Fruit fly (Drosophila melanogaster): ENCODE data around the gene CG14115.

The CG14115 gene

dm6 chr3L:13036706-13037457 is 24.3 kb downstream of the CG14115 start, which contains the start of gene Srrm1 (continued):
- TF ChIP-seq CG7745 (tag; optimal IDR thresholded peaks at IDR 0.05) (no peak), CG31224 (GFP tag; IDR thresholded peaks at IDR 0.05) (no peak), CG3163 (GFP tag; optimal IDR thresholded peaks at IDR 0.05) (peak; percentile 38), HLH3B (GFP tag; IDR thresholded peaks at IDR 0.05) (no peak), luna (GFP tag; optimal IDR thresholded peaks at IDR 0.05) (no peak), CG10654 (GFP tag; optimal IDR thresholded peaks at IDR 0.05) (peak; percentile 25), CG8281 (tag; optimal IDR thresholded peaks at IDR 0.05) (no peak), al (GFP tag; IDR thresholded peaks at IDR 0.05) (peak; percentile 36; the same call in 1 of the 2 replicates), cg (GFP tag; optimal IDR thresholded peaks at IDR 0.05) (peak; percentile 90), slp2 (GFP tag; optimal IDR thresholded peaks at IDR 0.05) (peak; percentile 6), CG34224 (GFP tag; IDR thresholded peaks at IDR 0.05; ENCODE audit: partially characterized antibody) (peak; percentile 86), CG2678 (tag; optimal IDR thresholded peaks at IDR 0.05) (peak; percentile 17), HmgZ (tag; optimal IDR thresholded peaks at IDR 0.05) (peak; percentile 63), MESR4 (GFP tag; optimal IDR thresholded peaks at IDR 0.05) (peak; percentile 88), CG2129 (GFP tag; IDR thresholded peaks at IDR 0.05; ENCODE audit: partially characterized antibody) (peak; percentile 70), zfh1 (GFP tag; IDR thresholded peaks at IDR 0.05) (peak; percentile 71), Scr (GFP tag; IDR thresholded peaks at IDR 0.05; ENCODE audit: partially characterized antibody) (peak; percentile 88), CG7786 (GFP tag; optimal IDR thresholded peaks at IDR 0.05) (peak; percentile 42), abd-A (tag; optimal IDR thresholded peaks at IDR 0.05) (peak; percentile 17), CG10431 (GFP tag; optimal IDR thresholded peaks at IDR 0.05) (no peak), CG2120 (GFP tag; optimal IDR thresholded peaks at IDR 0.05) (peak; percentile 61), CG14860 (GFP tag; IDR thresholded peaks at IDR 0.05; ENCODE audit: partially characterized antibody) (peak; percentile 77), chif (GFP tag; optimal IDR thresholded peaks at IDR 0.05) (peak; percentile 19 to 22), Camta (GFP tag; optimal IDR thresholded peaks at IDR 0.05) (peak; percentile 38), Pdp1 (GFP tag; optimal IDR thresholded peaks at IDR 0.05) (peak; percentile 36 to 53), gfzf (GFP tag; optimal IDR thresholded peaks at IDR 0.05) (peak; percentile 32), lola (GFP tag; optimal IDR thresholded peaks at IDR 0.05) (peak in 1 of 3 experiments; percentile 6), Lhr (GFP tag; optimal IDR thresholded peaks at IDR 0.05) (peak; percentile 76), MBD-R2 (GFP tag; IDR thresholded peaks at IDR 0.05) (peak; percentile 67), CG4404 (GFP tag; IDR thresholded peaks at IDR 0.05) (no peak), sc (optimal IDR thresholded peaks at IDR 0.05) (no peak), sc (GFP tag; optimal IDR thresholded peaks at IDR 0.05) (no peak), dmrt11E (tag; optimal IDR thresholded peaks at IDR 0.05) (no peak), CG8924 (tag; optimal IDR thresholded peaks at IDR 0.05) (no peak), lab (GFP tag; optimal IDR thresholded peaks at IDR 0.05) (peak; percentile 35), CG8944 (GFP tag; optimal IDR thresholded peaks at IDR 0.05) (peak; percentile 34), CG13287 (GFP tag; IDR thresholded peaks at IDR 0.05; ENCODE audit: partially characterized antibody) (peak; percentile 93), az2 (GFP tag; optimal IDR thresholded peaks at IDR 0.05) (peak; percentile 16), schlank (tag; optimal IDR thresholded peaks at IDR 0.05) (no peak), gcm2 (GFP tag; optimal IDR thresholded peaks at IDR 0.05) (peak; percentile 25), slou (GFP tag; optimal IDR thresholded peaks at IDR 0.05) (no peak), CG2202 (tag; optimal IDR thresholded peaks at IDR 0.05) (no peak), CG15073 (GFP tag; optimal IDR thresholded peaks at IDR 0.05) (no peak), Bdp1 (GFP tag; optimal IDR thresholded peaks at IDR 0.05) (peak; percentile 39), sens (GFP tag) (peak; percentile 90), tap (tag; optimal IDR thresholded peaks at IDR 0.05) (no peak), pzg (GFP tag; optimal IDR thresholded peaks at IDR 0.05) (peak; percentile 92), CG12744 (GFP tag; optimal IDR thresholded peaks at IDR 0.05) (peak; percentile 25), CG32767 (GFP tag; IDR thresholded peaks at IDR 0.05) (0 out of 2 replicates have a peak, but pooled peaks have one; percentile 9)
